Worm (Caenorhabditis elegans) whole organism, late embryonic: ENCODE results near the gene deb-1.

Experiments
- K09A11.1 ChIP-seq: sonication (generic microtip); optimal IDR thresholded peaks from 2 replicates; lab custom pipeline; 2017; ENCODE audit warnings: antibody characterized with exemption, mild to moderate bottlenecking, missing genetic modification characterization, missing compliant biosample characterization; ENCODE audit not compliant: insufficient read depth
- ahr-1 ChIP-seq: sonication (generic microtip); optimal IDR thresholded peaks from 2 replicates; lab custom pipeline; 2016; ENCODE audit warnings: missing genetic modification characterization, missing compliant biosample characterization
- elt-2 ChIP-seq: sonication (generic microtip); optimal IDR thresholded peaks from 2 replicates; lab custom pipeline; 2016; ENCODE audit warnings: missing genetic modification reagents, missing genetic modification characterization, missing compliant biosample characterization
- hlh-13 ChIP-seq: fragments of 200-800 bp; sonication (Bioruptor generic); optimal IDR thresholded peaks from 2 replicates; lab custom pipeline; 2018; ENCODE audit warnings: mild to moderate bottlenecking, missing genetic modification characterization, missing compliant biosample characterization
- lin-11 ChIP-seq: fragments of 200-800 bp; sonication (Bioruptor generic); optimal IDR thresholded peaks from 2 replicates; lab custom pipeline; 2018; ENCODE audit warnings: mild to moderate bottlenecking, missing genetic modification characterization, missing compliant biosample characterization
- mec-3 ChIP-seq: sonication (generic microtip); optimal IDR thresholded peaks from 2 replicates; lab custom pipeline; 2016; ENCODE audit warnings: borderline replicate concordance, missing genetic modification characterization, missing compliant biosample characterization
- nhr-11 ChIP-seq: fragments of 150-350 bp; optimal IDR thresholded peaks from 2 replicates; lab custom pipeline; 2014; ENCODE audit warnings: missing biosample characterization, missing genetic modification characterization
- pat-9 ChIP-seq: fragments of 200-800 bp; sonication (Bioruptor generic); optimal IDR thresholded peaks from 2 replicates; lab custom pipeline; 2018; ENCODE audit warnings: mild to moderate bottlenecking, missing genetic modification characterization, moderate library complexity, missing compliant biosample characterization
- pax-1 ChIP-seq: fragments of 150-350 bp; optimal IDR thresholded peaks from 2 replicates; lab custom pipeline; 2014; ENCODE audit warnings: missing biosample characterization, missing genetic modification characterization
- pha-4 ChIP-seq: fragments of 150-350 bp; optimal IDR thresholded peaks from 2 replicates; lab custom pipeline; 2018; ENCODE audit warnings: missing biosample characterization, missing genetic modification reagents, missing genetic modification characterization
- pqm-1 ChIP-seq: sonication (generic microtip); optimal IDR thresholded peaks from 2 replicates; lab custom pipeline; 2016; ENCODE audit warnings: missing genetic modification characterization, missing compliant biosample characterization
- rnt-1 ChIP-seq: sonication (generic microtip); optimal IDR thresholded peaks from 2 replicates; lab custom pipeline; 2016; ENCODE audit warnings: missing genetic modification characterization, missing compliant biosample characterization
- tbx-2 ChIP-seq: sonication (generic microtip); optimal IDR thresholded peaks from 2 replicates; lab custom pipeline; 2016; ENCODE audit warnings: missing genetic modification characterization, missing compliant biosample characterization

- TF ChIP-seq mec-3 (tag; lab: Kevin White, UChicago): no peak
- no peak for TF ChIP-seq lin-11 (tag; lab: Kevin White, UChicago)
- no peak for TF ChIP-seq pat-9 (tag; lab: Kevin White, UChicago)
- no peak for TF ChIP-seq hlh-13
- no peak for TF ChIP-seq pqm-1 (tag; lab: Kevin White, UChicago)
- no peak for TF ChIP-seq rnt-1
- TF ChIP-seq elt-2 (tag; lab: Kevin White, UChicago): no peak
- no peak for TF ChIP-seq nhr-11 (tag; lab: Kevin White, UChicago)
- no peak for TF ChIP-seq tbx-2 (tag; lab: Kevin White, UChicago)
- no peak for TF ChIP-seq pax-1 (tag; lab: Kevin White, UChicago)
- TF ChIP-seq pha-4: no peak
- no peak for TF ChIP-seq ahr-1 (tag; lab: Kevin White, UChicago)
- no peak for TF ChIP-seq K09A11.1 (tag; lab: Kevin White, UChicago)
Measured at ce11 chrIV:7133983-7134382, 39.9 kb upstream of the deb-1 start, which contains the start of gene mutd-1.
